Worm (Caenorhabditis elegans) whole organism, early embryonic: ENCODE measurements around the gene sahd-1.

ENCODE experiments used
- B0310.2 ChIP-seq: sonication (generic microtip); optimal IDR thresholded peaks from 2 replicates; lab custom pipeline; 2016; ENCODE audit warnings: mild to moderate bottlenecking, missing genetic modification characterization, missing compliant biosample characterization
- F13C5.2 ChIP-seq: sonication (generic microtip); optimal IDR thresholded peaks from 2 replicates; lab custom pipeline; 2017; ENCODE audit warnings: mild to moderate bottlenecking, missing genetic modification characterization, inconsistent platforms, missing compliant biosample characterization
- aly-1 ChIP-seq: sonication (generic microtip); optimal IDR thresholded peaks from 2 replicates; lab custom pipeline; 2016; ENCODE audit warnings: missing genetic modification characterization, missing compliant biosample characterization
- ama-1 ChIP-seq: fragments of 150-350 bp; optimal IDR thresholded peaks from 2 replicates; lab custom pipeline; 2014
- ceh-36 ChIP-seq: sonication (generic microtip); optimal IDR thresholded peaks from 2 replicates; lab custom pipeline; 2016; ENCODE audit warnings: missing genetic modification characterization, inconsistent platforms, missing compliant biosample characterization
- flt-1 ChIP-seq: fragments of 200-800 bp; sonication (Bioruptor generic); IDR thresholded peaks from 2 replicates; pipeline ENCODE4 v1.3.6; 2022; ENCODE audit warnings: missing genetic modification characterization, missing compliant biosample characterization
- hmbx-1 ChIP-seq: sonication (generic microtip); optimal IDR thresholded peaks from 2 replicates; lab custom pipeline; 2016; ENCODE audit warnings: mild to moderate bottlenecking, missing genetic modification characterization, missing compliant biosample characterization
- hmg-4 ChIP-seq: fragments of 200-800 bp; sonication (Bioruptor generic); optimal IDR thresholded peaks from 2 replicates; lab custom pipeline; 2018; ENCODE audit warnings: mild to moderate bottlenecking, missing genetic modification characterization, missing compliant biosample characterization
- hnd-1 ChIP-seq: sonication (generic microtip); optimal IDR thresholded peaks from 2 replicates; lab custom pipeline; 2016; ENCODE audit warnings: missing genetic modification characterization, missing compliant biosample characterization
- pes-1 ChIP-seq: fragments of 200-800 bp; sonication (Bioruptor generic); IDR thresholded peaks from 2 replicates; pipeline ENCODE4 v1.3.6; 2022; ENCODE audit warnings: missing genetic modification reagents, missing genetic modification characterization, missing compliant biosample characterization
- scrt-1 ChIP-seq: fragments of 200-800 bp; sonication (Bioruptor generic); IDR thresholded peaks from 2 replicates; pipeline ENCODE4 v1.3.6; 2022; ENCODE audit warnings: missing genetic modification characterization, missing compliant biosample characterization
- tbx-37 ChIP-seq: fragments of 200-800 bp; sonication (Bioruptor generic); conservative IDR thresholded peaks from 2 replicates; pipeline ENCODE4 v1.3.6; 2022; ENCODE audit warnings: missing genetic modification reagents, missing genetic modification characterization, missing compliant biosample characterization
- tra-4 ChIP-seq: sonication (generic microtip); optimal IDR thresholded peaks from 2 replicates; lab custom pipeline; 2017; ENCODE audit warnings: missing genetic modification characterization, missing compliant biosample characterization

DNA sequence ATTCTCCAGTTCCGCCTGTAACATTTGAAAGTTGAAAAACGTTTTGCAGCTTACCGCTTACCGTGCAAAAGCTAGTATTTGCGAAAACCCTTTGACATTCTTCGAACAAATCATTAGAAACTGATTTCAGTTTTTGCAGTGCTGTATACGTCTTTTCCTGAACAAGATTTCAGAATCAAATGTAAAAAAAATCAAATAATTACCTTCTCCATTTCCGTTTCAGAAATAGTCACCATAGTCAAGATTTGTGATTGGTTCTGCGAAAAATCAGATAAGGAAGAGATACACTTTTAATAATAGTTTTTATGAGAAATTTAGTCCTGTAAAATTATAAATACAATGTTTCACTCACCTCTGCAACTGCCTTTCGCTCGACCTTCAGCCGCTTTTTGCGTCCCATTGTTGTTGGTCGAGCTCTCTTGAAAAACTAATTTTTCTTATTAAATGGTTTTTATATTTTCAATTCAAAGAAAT lies 17.1 kb upstream of the sahd-1 start, which contains the start of gene C17C3.9:
- TF ChIP-seq flt-1 (GFP tag; lab: Robert Waterston, UW) (no peak), aly-1 (tag; lab: Kevin White, UChicago) (no peak), hmg-4 (GFP tag; lab: Kevin White, UChicago) (no peak), ama-1 (lab: Kevin White, UChicago) (no peak), B0310.2 (no peak), scrt-1 (GFP tag; lab: Robert Waterston, UW) (no peak), hmbx-1 (tag; lab: Kevin White, UChicago) (no peak), tbx-37 (GFP tag; lab: Robert Waterston, UW) (no peak), F13C5.2 (no peak), hnd-1 (no peak), ceh-36 (no peak), pes-1 (GFP tag; lab: Robert Waterston, UW) (no peak), tra-4 (tag; lab: Kevin White, UChicago) (no peak)
